Fruit fly (Drosophila melanogaster) whole organism, wandering third instar larva: ENCODE measurements around the gene CG46465.

ENCODE experiments used
- CG32264 ChIP-seq: fragments of 200-800 bp; sonication (Bioruptor generic); optimal IDR thresholded peaks from 2 replicates; lab custom pipeline; 2016; ENCODE audit warnings: missing biosample characterization, missing genetic modification characterization
- GATAd ChIP-seq: sonication (Bioruptor generic); optimal IDR thresholded peaks from 2 replicates; lab custom pipeline; 2016; ENCODE audit warnings: missing biosample characterization, missing genetic modification characterization
- Vsx2 ChIP-seq: fragments of 200-300, 225-300 bp; sonication (Bioruptor generic); optimal IDR thresholded peaks from 2 replicates; lab custom pipeline; 2018; ENCODE audit warnings: missing biosample characterization, missing genetic modification characterization; ENCODE audit not compliant: partially characterized antibody
- h ChIP-seq: fragments of 200-800 bp; sonication (Bioruptor generic); optimal IDR thresholded peaks from 3 replicates; lab custom pipeline; 2016; ENCODE audit warnings: missing biosample characterization, mild to moderate bottlenecking, missing genetic modification characterization
- usp ChIP-seq: fragments of >200 bp; optimal IDR thresholded peaks from 2 replicates; lab custom pipeline; 2017; ENCODE audit warnings: missing biosample characterization, missing genetic modification characterization
- woc ChIP-seq: sonication (Bioruptor generic); optimal IDR thresholded peaks from 2 replicates; lab custom pipeline; 2016; ENCODE audit warnings: missing biosample characterization, mild to moderate bottlenecking, missing genetic modification characterization

dm6 chr2L:19027246-19027886 is 35.1 kb downstream of the CG46465 start, which contains the start of gene Sidpn:
- TF ChIP-seq usp (GFP tag; lab: Kevin White, UChicago) (no peak), h (GFP tag; lab: Kevin White, UChicago) (no peak), GATAd (GFP tag; lab: Kevin White, UChicago) (no peak), woc (GFP tag; lab: Kevin White, UChicago) (no peak), Vsx2 (GFP tag; lab: Kevin White, UChicago) (no peak), CG32264 (GFP tag; lab: Kevin White, UChicago) (no peak)
